Worm (Caenorhabditis elegans): ENCODE results near the gene C28H8.7.
A peak's percentile ranks its signal among the peaks of the same experiment; 100 is the strongest.

C28H8.7 gene

DNA sequence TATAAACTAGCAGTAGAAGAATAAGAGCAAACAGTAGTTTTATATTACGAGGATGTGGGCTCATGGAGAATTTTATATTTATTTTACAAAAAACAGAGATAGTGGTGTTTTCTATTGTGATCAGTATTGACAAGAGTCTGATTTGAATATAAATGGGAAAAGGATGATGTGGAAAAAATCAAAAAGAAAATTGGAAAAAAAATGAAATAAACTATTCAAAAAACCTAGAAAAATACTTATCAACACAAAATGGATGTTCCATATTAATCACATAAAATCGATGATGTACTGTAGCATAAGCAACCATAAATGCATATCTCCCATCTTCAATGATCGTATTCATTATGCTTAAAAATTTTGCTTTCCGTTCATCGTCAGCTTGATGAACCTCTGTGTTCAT lies at the start of gene C28H8.7:
C28H8.7 (minus strand) TSS at position 101 of the 400 bp plus-strand sequence.
- TF ChIP-seq W03F9.2 (tag; optimal IDR thresholded peaks at IDR 0.05): no peak
- no peak for TF ChIP-seq him-1 (tag; optimal IDR thresholded peaks at IDR 0.05)
- TF ChIP-seq dao-5 (tag; optimal IDR thresholded peaks at IDR 0.05): no peak

DNA sequence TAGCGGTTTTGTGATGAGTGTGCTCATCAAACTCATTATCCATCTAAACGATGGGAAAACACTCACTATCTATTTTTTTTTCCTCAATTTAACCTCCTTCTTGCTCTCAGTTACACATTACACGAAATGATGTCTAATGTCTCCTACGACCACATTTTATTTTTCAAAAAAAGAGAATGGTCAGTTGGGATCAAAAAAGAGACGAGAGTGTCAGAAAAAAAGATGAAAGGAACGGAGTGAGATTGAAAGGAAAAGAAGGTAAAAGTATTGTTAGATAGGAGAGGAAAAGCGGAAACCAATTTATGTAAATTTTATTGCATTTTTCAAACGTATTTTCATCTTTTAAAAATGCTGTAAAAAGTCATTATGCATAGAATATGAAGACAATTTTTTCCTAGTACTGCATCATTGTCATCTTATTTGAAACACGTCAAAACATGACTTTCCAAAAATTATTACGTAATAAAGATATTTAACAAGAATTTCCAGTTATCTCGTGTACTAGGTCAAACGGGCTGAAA lies 47.4 kb upstream of the C28H8.7 start:
- TF ChIP-seq dao-5 (tag; optimal IDR thresholded peaks at IDR 0.05) (no peak), him-1 (tag; optimal IDR thresholded peaks at IDR 0.05) (no peak), W03F9.2 (tag; optimal IDR thresholded peaks at IDR 0.05) (no peak)

DNA sequence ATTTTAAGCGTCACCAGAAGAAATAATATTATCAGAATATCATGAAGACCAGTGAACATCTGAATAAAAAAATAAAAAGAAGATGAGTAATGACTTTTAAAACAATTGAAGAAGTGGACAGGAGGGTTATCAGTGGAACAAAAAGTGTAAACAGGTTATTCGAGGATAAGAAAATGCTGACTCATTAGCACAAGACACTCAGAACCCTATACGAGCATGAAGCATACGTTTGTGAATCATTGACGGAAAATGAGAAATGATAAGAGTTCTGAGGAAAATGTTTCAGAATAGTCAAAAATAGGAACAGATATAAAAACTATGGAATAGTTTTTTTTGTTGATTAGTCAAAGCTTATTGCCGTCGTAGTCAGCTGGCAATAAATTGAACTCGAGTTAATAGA lies 46.1 kb upstream of the C28H8.7 start, which contains the start of gene zmp-1:
zmp-1 (minus strand) TSS at position 101 of the 400 bp plus-strand sequence.
- TF ChIP-seq dao-5 (tag; optimal IDR thresholded peaks at IDR 0.05): no peak

DNA sequence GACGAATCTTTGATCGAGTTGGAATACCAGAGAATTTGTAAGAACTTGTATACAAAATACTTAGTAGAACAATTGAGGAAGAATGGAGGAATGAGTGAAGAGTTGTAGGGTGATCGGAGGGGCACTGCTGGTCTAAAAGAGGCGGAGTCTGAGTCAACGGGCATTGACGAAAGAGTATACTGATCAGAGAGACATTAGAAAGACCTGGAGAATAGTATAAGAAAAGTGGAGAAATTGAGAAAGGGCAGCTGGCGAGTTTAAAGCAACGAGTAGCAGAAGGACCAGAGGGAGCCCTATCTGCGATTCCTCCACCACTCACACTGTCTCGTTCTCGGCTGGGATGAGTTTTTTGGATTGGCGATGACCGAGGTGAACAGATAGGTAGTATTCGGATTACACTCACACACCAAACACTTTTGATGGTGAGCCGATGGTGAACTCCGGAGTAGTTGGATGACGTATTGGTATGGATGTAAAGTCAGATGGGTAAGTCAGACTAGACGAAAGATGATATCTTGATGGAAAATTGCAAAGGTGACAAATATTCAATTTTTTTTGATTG lies 44.7 kb upstream of the C28H8.7 start, which contains the start of gene EGAP1.5:
EGAP1.5 (plus strand) TSS at position 289 of the 562 bp plus-strand sequence.
- TF ChIP-seq him-1 (tag; optimal IDR thresholded peaks at IDR 0.05): no peak
- TF ChIP-seq dao-5 (tag; optimal IDR thresholded peaks at IDR 0.05): no peak
- TF ChIP-seq W03F9.2 (tag; optimal IDR thresholded peaks at IDR 0.05): no peak

DNA sequence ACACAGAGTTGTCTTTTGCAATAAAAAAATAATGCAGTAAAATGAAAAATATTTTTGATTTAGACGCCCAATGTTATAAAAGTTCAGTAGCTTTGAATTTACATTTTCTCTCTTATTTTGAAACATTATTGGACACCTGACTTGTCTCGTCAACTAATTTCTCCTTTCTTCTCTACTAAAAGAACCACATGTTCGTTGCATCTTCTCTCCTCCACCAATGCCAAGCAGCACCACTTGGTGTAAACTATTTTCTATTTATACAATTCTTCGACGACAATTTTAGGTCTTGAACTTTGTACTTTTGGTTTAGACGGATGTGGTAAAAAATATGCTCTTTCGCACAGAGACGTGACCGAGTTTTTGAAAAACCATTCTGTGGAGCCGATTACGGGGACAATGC lies 43.9 kb upstream of the C28H8.7 start:
- TF ChIP-seq W03F9.2 (tag; optimal IDR thresholded peaks at IDR 0.05) (no peak), dao-5 (tag; optimal IDR thresholded peaks at IDR 0.05) (no peak), him-1 (tag; optimal IDR thresholded peaks at IDR 0.05) (no peak)

DNA sequence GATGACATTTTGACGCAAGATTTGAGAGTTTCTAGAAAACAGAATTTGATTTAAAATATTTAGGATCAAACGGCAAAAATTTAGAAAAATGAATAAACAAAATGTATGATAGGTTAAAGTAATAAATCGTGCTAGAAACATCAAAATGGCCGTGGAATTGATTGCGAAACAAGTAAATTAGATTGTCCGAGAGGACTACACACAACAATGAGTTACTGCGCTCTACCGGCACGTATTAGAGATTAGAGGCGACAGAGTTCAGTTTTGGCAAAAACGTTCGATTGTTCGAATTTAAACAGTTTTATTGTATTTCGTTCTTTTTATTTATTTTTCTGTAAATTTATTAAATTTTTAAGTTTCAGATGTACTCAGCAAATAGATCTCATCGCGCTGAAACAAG lies 38.9 kb upstream of the C28H8.7 start, which contains the start of the genes dnc-2 and bcl-7:
dnc-2 (minus strand) TSS at position 33 of the 400 bp plus-strand sequence.
bcl-7 (plus strand) TSS at position 363 of the 400 bp plus-strand sequence.
- no peak for TF ChIP-seq him-1 (tag; optimal IDR thresholded peaks at IDR 0.05)
- TF ChIP-seq W03F9.2 (tag; optimal IDR thresholded peaks at IDR 0.05): peak; percentile 8

DNA sequence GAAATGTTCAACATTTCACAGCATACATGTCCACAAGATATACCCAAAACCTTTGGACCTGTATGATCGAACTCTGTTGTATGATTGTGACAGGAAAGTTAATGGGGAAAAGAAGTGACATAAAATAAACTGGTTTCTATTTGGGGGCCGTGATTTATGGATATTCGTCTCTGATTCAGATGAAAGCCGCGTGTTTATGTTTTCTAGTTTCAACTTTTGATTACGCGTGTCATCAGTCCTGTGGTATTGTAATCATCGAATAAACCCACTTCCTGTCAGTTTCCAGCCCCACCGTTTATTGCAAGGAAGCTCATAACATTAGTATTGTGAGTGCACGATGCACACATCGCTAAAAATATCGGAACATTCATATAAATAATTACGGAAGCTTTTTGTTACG lies 35.4 kb upstream of the C28H8.7 start:
- no peak for TF ChIP-seq dao-5 (tag; optimal IDR thresholded peaks at IDR 0.05)
- TF ChIP-seq him-1 (tag; optimal IDR thresholded peaks at IDR 0.05): no peak
- no peak for TF ChIP-seq W03F9.2 (tag; optimal IDR thresholded peaks at IDR 0.05)

DNA sequence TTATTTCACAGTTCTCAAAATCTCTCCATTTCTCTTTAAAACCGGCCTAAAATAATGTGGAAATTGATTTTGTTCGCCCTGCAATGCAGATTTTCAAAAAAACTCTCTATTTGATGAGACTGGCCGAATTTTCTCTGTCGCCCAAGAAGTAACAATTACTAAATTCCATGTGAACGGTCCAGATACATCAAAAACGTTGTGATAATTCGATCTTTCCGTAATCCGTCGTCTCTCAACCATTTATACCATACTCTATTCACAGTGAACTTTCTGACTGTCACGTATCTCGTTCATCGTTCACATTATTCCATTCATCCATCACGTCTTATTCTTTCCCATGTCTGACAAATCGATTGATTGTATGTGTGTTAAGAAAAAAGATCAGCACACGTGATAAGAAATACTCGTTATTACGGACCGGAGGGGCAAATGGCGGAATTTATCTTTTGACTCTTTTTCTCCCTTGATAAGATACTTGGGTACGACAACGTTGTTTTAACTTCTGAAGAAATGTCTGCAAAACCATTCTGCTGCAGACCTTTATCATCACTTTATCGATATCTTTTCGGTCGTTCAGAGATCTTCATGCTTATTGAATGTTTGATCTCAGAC lies 34.4 kb upstream of the C28H8.7 start:
- TF ChIP-seq him-1 (tag; optimal IDR thresholded peaks at IDR 0.05) (no peak), W03F9.2 (tag; optimal IDR thresholded peaks at IDR 0.05) (no peak), dao-5 (tag; optimal IDR thresholded peaks at IDR 0.05) (no peak)

DNA sequence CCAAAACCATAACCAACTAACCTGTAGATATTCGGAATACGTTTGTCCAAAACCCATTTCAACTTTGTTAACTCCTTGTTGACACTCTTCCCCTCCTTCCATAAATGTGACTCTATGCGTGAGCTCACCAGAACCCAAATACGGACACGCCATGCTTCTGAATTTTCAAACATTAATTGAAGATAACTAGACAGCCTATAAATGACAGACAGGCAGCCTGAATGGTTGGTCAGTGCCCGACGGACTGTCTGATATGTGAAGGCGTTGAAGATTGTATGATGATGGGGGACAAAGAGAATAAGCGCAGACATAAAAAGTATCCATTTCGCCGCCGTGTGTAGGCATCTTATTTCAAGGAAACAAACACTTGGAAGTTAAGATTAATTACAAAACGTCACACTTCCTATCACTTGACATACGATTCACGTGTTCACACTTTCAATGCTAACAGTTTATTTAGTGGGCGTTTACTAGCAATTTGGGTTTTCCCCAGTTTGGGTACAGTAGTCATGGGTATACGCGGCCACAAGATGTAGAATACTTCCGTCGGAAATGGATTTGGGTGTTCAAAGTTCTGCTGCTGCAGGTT lies 33.1 kb upstream of the C28H8.7 start, which contains the start of the genes tdo-2 and C28H8.2:
tdo-2 (minus strand) TSS at position 157 of the 589 bp plus-strand sequence.
C28H8.2 (plus strand) TSS at position 524 of the 589 bp plus-strand sequence.
- TF ChIP-seq him-1 (tag; optimal IDR thresholded peaks at IDR 0.05): no peak
- TF ChIP-seq W03F9.2 (tag; optimal IDR thresholded peaks at IDR 0.05): no peak
- no peak for TF ChIP-seq dao-5 (tag; optimal IDR thresholded peaks at IDR 0.05)

DNA sequence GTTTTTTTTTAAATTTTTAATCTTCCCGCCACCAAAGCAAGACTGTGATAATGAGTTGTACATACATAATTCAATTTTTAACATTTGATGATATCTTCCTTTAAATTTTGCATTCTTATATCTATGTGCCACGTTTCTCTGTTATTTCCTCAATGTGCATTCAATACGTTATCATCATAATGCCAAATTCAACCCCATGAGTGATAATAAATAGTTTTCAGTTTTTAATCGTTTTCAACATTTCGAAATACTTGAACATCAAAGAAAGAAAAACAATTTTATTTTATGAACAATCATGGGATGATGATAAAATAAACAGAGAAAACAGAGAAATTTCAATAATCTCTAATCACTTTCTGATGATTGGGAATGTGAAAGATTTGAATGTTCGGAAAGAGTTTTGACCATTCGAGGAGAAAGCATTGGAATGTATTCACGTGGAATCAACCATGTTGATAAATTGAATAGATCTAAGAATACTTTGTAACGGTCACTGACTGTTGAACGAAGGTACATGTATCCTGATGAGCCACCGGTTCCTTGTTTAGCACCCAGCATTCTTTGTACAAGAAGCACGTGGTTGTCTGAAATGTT lies 30.7 kb upstream of the C28H8.7 start:
- peak; percentile 9 for TF ChIP-seq W03F9.2 (tag; optimal IDR thresholded peaks at IDR 0.05)
- TF ChIP-seq dao-5 (tag; optimal IDR thresholded peaks at IDR 0.05): no peak

DNA sequence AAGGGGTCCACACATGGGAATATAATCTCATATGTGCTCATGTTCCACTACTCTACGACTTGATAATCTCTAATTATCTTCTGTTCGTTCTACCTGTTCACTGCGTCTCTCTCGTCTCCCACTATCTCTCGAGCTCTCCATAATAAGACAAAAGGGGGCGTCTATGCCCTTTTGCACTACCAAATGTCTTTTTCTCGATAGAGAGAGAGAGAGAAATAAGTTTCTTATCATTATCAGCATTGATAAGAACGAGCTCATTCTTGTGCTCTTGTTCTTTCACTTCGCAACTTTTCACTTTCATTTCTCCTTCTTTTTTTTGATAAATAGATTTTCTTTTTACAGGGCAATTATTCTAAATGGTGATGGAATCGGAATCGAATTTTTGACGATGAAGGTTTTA lies 29.1 kb upstream of the C28H8.7 start:
- no peak for TF ChIP-seq dao-5 (tag; optimal IDR thresholded peaks at IDR 0.05)
- no peak for TF ChIP-seq him-1 (tag; optimal IDR thresholded peaks at IDR 0.05)
- TF ChIP-seq W03F9.2 (tag; optimal IDR thresholded peaks at IDR 0.05): no peak

DNA sequence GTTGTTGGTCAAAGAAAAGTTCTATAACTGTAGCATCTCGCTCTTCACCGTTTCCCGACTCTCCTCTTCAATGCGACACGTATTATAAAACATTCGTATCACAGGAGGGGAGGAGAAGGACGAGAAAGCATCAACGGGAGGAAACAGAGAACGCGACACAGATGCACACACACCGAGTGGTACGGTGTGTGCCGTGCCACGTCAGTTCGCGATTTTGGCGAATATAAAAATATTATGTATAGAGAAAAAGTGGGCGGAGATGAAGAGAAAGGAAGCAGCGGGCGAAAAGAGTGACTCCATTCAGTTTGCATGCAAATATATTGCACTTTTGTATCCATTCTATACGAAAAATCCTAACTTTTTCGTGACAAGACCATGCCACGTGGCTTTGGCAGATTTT lies 27.9 kb upstream of the C28H8.7 start:
- TF ChIP-seq him-1 (tag; optimal IDR thresholded peaks at IDR 0.05) (no peak), W03F9.2 (tag; optimal IDR thresholded peaks at IDR 0.05) (no peak), dao-5 (tag; optimal IDR thresholded peaks at IDR 0.05) (no peak)

DNA sequence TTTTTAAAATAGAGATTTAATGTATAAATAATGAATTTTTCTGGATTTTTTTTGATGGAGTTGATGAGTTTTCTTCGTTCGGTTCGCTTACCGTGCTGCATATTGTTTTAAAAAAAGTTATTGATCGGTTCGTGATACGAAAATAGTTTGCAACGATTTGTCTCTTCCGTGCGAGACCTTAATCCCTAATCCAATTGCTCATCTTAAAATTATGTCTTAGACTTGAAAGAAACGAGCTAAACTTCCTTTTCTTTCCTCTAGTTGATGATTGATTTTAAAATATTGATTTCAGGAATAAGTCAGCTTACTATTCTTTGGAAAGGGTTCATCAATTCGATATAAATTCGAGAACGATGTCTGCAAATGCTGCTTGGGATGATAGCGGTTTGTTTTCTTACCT lies 21.6 kb upstream of the C28H8.7 start, which contains the start of gene C28H8.3:
C28H8.3 (plus strand) TSS at position 293 of the 400 bp plus-strand sequence.
- TF ChIP-seq him-1 (tag; optimal IDR thresholded peaks at IDR 0.05) (no peak), W03F9.2 (tag; optimal IDR thresholded peaks at IDR 0.05) (no peak), dao-5 (tag; optimal IDR thresholded peaks at IDR 0.05) (no peak)

DNA sequence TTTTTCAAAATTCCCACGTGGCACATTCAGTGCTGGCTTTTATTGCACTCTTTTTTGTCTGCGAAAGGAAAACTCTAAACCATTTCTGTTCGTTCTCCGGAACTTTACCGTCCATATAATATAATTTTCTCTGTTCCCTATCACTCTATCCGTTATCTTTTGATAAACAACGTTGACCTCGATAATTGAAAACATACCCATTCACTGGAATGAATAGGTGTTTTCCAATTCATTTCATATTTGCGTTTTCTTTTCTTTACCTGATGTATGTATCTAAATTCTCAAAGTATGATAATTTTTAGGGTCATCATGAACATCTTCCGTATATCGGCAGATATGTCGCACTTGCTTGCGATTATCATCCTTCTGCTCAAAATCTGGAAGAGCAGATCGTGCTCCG lies 20.0 kb upstream of the C28H8.7 start, which contains the start of gene erd-2.2:
erd-2.2 (plus strand) TSS at position 301 of the 400 bp plus-strand sequence.
- TF ChIP-seq him-1 (tag; optimal IDR thresholded peaks at IDR 0.05) (no peak), W03F9.2 (tag; optimal IDR thresholded peaks at IDR 0.05) (no peak)

Data from whole organism, L4/young adult.